Fruit fly (Drosophila melanogaster): ENCODE results near the gene Nepl15.

DNA sequence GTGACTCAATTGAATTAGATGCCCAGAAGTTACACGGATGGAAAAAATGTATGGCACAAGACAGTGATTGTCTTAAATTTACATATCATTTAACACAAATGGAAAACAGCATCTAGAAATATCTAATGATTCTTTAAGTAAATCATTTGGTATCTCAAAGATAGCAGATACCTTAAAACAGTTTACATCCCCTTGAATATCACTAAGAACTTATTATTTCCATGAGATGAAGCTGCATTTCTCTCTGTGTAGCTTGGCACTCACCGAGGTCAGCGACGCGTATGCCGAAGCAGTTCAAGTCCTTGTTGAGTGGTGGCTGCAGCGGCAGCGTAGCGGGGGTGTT lies 46.4 kb downstream of the Nepl15 start:
- TF ChIP-seq Sin3A (optimal IDR thresholded peaks at IDR 0.05) (no peak), h (optimal IDR thresholded peaks at IDR 0.05) (no peak)
